Fruit fly (Drosophila melanogaster): ENCODE measurements around the gene CG42470.

Gene CG42470

dm6 chr2L:11753455-11753854 lies at the start of gene CG42470:
Gene CG42470, minus strand, starts transcription at chr2L:11753555.
- TF ChIP-seq CG15696 (tag; optimal IDR thresholded peaks at IDR 0.05) (no peak), CG2712 (tag; optimal IDR thresholded peaks at IDR 0.05) (no peak), CG33557 (GFP tag; optimal IDR thresholded peaks at IDR 0.05) (no peak), slou (GFP tag; optimal IDR thresholded peaks at IDR 0.05) (no peak), sqz (GFP tag; optimal IDR thresholded peaks at IDR 0.05) (no peak), pho (GFP tag; optimal IDR thresholded peaks at IDR 0.05) (no peak), Chrac-16 (GFP tag; optimal IDR thresholded peaks at IDR 0.05) (no peak), dysf (GFP tag; IDR thresholded peaks at IDR 0.05) (no peak), CG9609 (GFP tag; optimal IDR thresholded peaks at IDR 0.05) (no peak), tna (GFP tag; IDR thresholded peaks at IDR 0.05; ENCODE audit: partially characterized antibody) (no peak), CG4282 (GFP tag; optimal IDR thresholded peaks at IDR 0.05) (no peak), CG15514 (GFP tag; optimal IDR thresholded peaks at IDR 0.05) (no peak), CG1602 (GFP tag; optimal IDR thresholded peaks at IDR 0.05) (no peak), tll (GFP tag; optimal IDR thresholded peaks at IDR 0.05) (no peak)

DNA sequence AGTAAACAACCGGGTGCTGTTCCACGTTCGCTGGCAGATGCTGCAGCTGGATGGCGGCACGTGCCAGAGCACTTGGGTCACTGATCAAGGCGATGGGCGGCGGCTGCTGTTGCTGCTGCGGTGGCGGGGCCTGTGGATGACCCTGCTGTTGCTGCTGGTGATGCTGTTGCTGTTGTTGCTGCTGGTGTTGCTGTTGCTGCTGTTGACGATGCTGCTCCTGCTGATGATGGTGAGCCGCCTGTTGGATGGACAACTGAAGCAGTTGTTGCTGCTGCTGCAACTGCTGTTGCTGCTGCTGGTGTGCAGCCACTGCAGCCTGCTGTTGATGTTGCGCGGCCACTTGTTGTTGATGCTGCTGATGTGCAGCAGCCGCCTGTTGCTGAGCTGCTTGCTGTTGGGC lies 43.8 kb upstream of the CG42470 start:
- TF ChIP-seq Dfd (GFP tag; optimal IDR thresholded peaks at IDR 0.05) (peak in 1 of 2 experiments; percentile 84), Med (GFP tag) (peak; percentile 50), CG17361 (GFP tag; IDR thresholded peaks at IDR 0.05) (no peak), kah (GFP tag; optimal IDR thresholded peaks at IDR 0.05) (peak; percentile 14), CG42726 (GFP tag; IDR thresholded peaks at IDR 0.05; ENCODE audit: partially characterized antibody) (0 out of 2 replicates have a peak, but pooled peaks have one; percentile 16)

- no peak for TF ChIP-seq al (GFP tag; IDR thresholded peaks at IDR 0.05)
- no peak for TF ChIP-seq kah (GFP tag; optimal IDR thresholded peaks at IDR 0.05)
- no peak for TF ChIP-seq Mad (GFP tag; optimal IDR thresholded peaks at IDR 0.05)
- no peak for TF ChIP-seq Vsx1 (GFP tag; optimal IDR thresholded peaks at IDR 0.05)
- no peak for TF ChIP-seq emc (GFP tag; optimal IDR thresholded peaks at IDR 0.05)
- no peak for TF ChIP-seq Max (GFP tag; optimal IDR thresholded peaks at IDR 0.05)
- peak in 1 of 2 experiments; percentile 1 for TF ChIP-seq insv (GFP tag; optimal IDR thresholded peaks at IDR 0.05)
- TF ChIP-seq CG17568 (GFP tag; optimal IDR thresholded peaks at IDR 0.05), result no peak
- no peak for TF ChIP-seq psq (GFP tag; optimal IDR thresholded peaks at IDR 0.05)
- no peak for TF ChIP-seq MESR4 (GFP tag; optimal IDR thresholded peaks at IDR 0.05)
- no peak for TF ChIP-seq CG13894 (tag; optimal IDR thresholded peaks at IDR 0.05)
- TF ChIP-seq gem (tag; optimal IDR thresholded peaks at IDR 0.05), result no peak
- TF ChIP-seq Camta (GFP tag; optimal IDR thresholded peaks at IDR 0.05), result no peak
- TF ChIP-seq CG12942 (GFP tag; optimal IDR thresholded peaks at IDR 0.05), result no peak
- TF ChIP-seq CG1792 (GFP tag; optimal IDR thresholded peaks at IDR 0.05), result no peak
- TF ChIP-seq CG4404 (GFP tag; IDR thresholded peaks at IDR 0.05), result no peak
- no peak for TF ChIP-seq CG11093 (GFP tag; IDR thresholded peaks at IDR 0.05)
- TF ChIP-seq Bteb2 (GFP tag; optimal IDR thresholded peaks at IDR 0.05), result no peak
- no peak for TF ChIP-seq jing (GFP tag; optimal IDR thresholded peaks at IDR 0.05)
- TF ChIP-seq dmrt99B (tag; optimal IDR thresholded peaks at IDR 0.05), result no peak
- peak; percentile 41; the same call in 1 of the 4 replicates for TF ChIP-seq Dll (GFP tag; IDR thresholded peaks at IDR 0.05; ENCODE audit: partially characterized antibody)
- no peak for TF ChIP-seq Mrtf (GFP tag; IDR thresholded peaks at IDR 0.05)
- TF ChIP-seq CG10366 (GFP tag; IDR thresholded peaks at IDR 0.05), result no peak
- no peak for TF ChIP-seq C15 (GFP tag; IDR thresholded peaks at IDR 0.05)
- no peak for TF ChIP-seq CG17612 (GFP tag; IDR thresholded peaks at IDR 0.05)
- TF ChIP-seq Bdp1 (GFP tag; optimal IDR thresholded peaks at IDR 0.05), result no peak
- TF ChIP-seq sna (GFP tag; IDR thresholded peaks at IDR 0.05; ENCODE audit: partially characterized antibody), result no peak
- no peak for TF ChIP-seq wek (GFP tag; optimal IDR thresholded peaks at IDR 0.05)
- no peak for TF ChIP-seq CG2120 (GFP tag; optimal IDR thresholded peaks at IDR 0.05)
- TF ChIP-seq CG2678 (tag; optimal IDR thresholded peaks at IDR 0.05), result no peak
- peak; percentile 40; the same call in 1 of the 2 replicates for TF ChIP-seq amos (GFP tag; IDR thresholded peaks at IDR 0.05; ENCODE audit: partially characterized antibody)
Measured at dm6 chr2L:11793986-11794385, 40.6 kb upstream of the CG42470 start, which contains the start of gene CG14937. Gene CG14937, minus strand, starts transcription at chr2L:11794086.

All from whole organism, embryonic.